Worm (Caenorhabditis elegans) whole organism, L4 larva: ENCODE measurements around the gene rskd-1.

ENCODE experiments used
- D1046.2 ChIP-seq: fragments of 200-800 bp; sonication (Bioruptor generic); IDR thresholded peaks from 2 replicates; pipeline ENCODE4 v1.3.6; 2022; ENCODE audit warnings: missing genetic modification characterization, missing compliant biosample characterization
- F10B5.3 ChIP-seq: sonication (generic microtip); optimal IDR thresholded peaks from 2 replicates; lab custom pipeline; 2016; ENCODE audit warnings: mild to moderate bottlenecking, missing genetic modification characterization, missing compliant biosample characterization
- F49E8.2 ChIP-seq: sonication (generic microtip); optimal IDR thresholded peaks from 2 replicates; lab custom pipeline; 2016; ENCODE audit warnings: missing compliant biosample characterization, mild to moderate bottlenecking, missing genetic modification characterization, borderline replicate concordance
- Y105C5A.15 ChIP-seq: fragments of 200-800 bp; sonication (Bioruptor generic); IDR thresholded peaks from 2 replicates; pipeline ENCODE4 v1.3.6; 2022; ENCODE audit warnings: missing genetic modification characterization, missing compliant biosample characterization
- Y48G9A.11 ChIP-seq: fragments of 200-800 bp; sonication (Bioruptor generic); IDR thresholded peaks from 2 replicates; pipeline ENCODE4 v1.3.6; 2022; ENCODE audit warnings: missing genetic modification reagents, missing genetic modification characterization, missing compliant biosample characterization
- Y75B8A.6 ChIP-seq: fragments of 200-800 bp; sonication (Bioruptor generic); IDR thresholded peaks from 2 replicates; pipeline ENCODE4 v1.3.6; 2022; ENCODE audit warnings: missing genetic modification reagents, missing genetic modification characterization, missing compliant biosample characterization
- ama-1 ChIP-seq: fragments of 150-350 bp; optimal IDR thresholded peaks from 2 replicates; lab custom pipeline; 2014; ENCODE audit warnings: inconsistent platforms, mixed read lengths
- ceh-20 ChIP-seq: fragments of 200-800 bp; sonication (Bioruptor generic); IDR thresholded peaks from 2 replicates; pipeline ENCODE4 v1.3.6; 2022; ENCODE audit warnings: missing genetic modification reagents, missing genetic modification characterization, missing compliant biosample characterization
- ceh-28 ChIP-seq: fragments of 150-350 bp; optimal IDR thresholded peaks from 2 replicates; lab custom pipeline; 2014; ENCODE audit warnings: missing biosample characterization, missing genetic modification reagents, missing genetic modification characterization
- ces-1 ChIP-seq: fragments of 150-350 bp; sonication (generic microtip); optimal IDR thresholded peaks from 4 replicates; lab custom pipeline; 2014; ENCODE audit warnings: missing biosample characterization, missing genetic modification reagents, missing genetic modification characterization
- daf-12 ChIP-seq: fragments of 150-350 bp; optimal IDR thresholded peaks from 2 replicates; lab custom pipeline; 2014; ENCODE audit warnings: missing biosample characterization, missing genetic modification reagents, missing genetic modification characterization
- daf-16 ChIP-seq, 3 experiments: sonication (generic microtip); optimal IDR thresholded peaks; 2 replicates each; lab custom pipeline; 2016 to 2017; ENCODE audit warnings: missing genetic modification characterization in 3 of 3, missing genetic modification reagents in 3 of 3, mild to moderate bottlenecking in 2 of 3, missing compliant biosample characterization in 2 of 3, missing biosample characterization in 1 of 3, moderate library complexity in 1 of 3
- fkh-10 ChIP-seq: fragments of 150-350 bp; optimal IDR thresholded peaks from 2 replicates; lab custom pipeline; 2014; ENCODE audit warnings: missing biosample characterization, missing genetic modification reagents, missing genetic modification characterization
- gei-8 ChIP-seq: fragments of 200-800 bp; sonication (Bioruptor generic); optimal IDR thresholded peaks from 2 replicates; lab custom pipeline; 2018; ENCODE audit warnings: mild to moderate bottlenecking, missing genetic modification characterization, missing compliant biosample characterization
- hif-1 ChIP-seq, 2 experiments: sonication (generic microtip); optimal IDR thresholded peaks; 2 replicates each; lab custom pipeline; 2016 to 2017; ENCODE audit warnings: missing compliant biosample characterization in 2 of 2, missing genetic modification characterization in 2 of 2, missing genetic modification reagents in 2 of 2, missing genotype in 2 of 2, mild to moderate bottlenecking in 1 of 2
- hlh-11 ChIP-seq: fragments of 200-800 bp; sonication (Bioruptor generic); optimal IDR thresholded peaks from 2 replicates; lab custom pipeline; 2018; ENCODE audit warnings: mild to moderate bottlenecking, missing genetic modification characterization, missing compliant biosample characterization
- lin-1 ChIP-seq: fragments of 200-800 bp; sonication (Bioruptor generic); IDR thresholded peaks from 2 replicates; pipeline ENCODE4 v1.3.6; 2022; ENCODE audit warnings: missing genetic modification reagents, missing genetic modification characterization, missing compliant biosample characterization
- lin-15B ChIP-seq: fragments of 150-350 bp; sonication (generic microtip); optimal IDR thresholded peaks from 3 replicates; lab custom pipeline; 2014; ENCODE audit warnings: missing biosample characterization, missing genetic modification characterization
- lin-29 ChIP-seq: fragments of 200-800 bp; sonication (Bioruptor generic); IDR thresholded peaks from 2 replicates; pipeline ENCODE4 v1.3.6; 2022; ENCODE audit warnings: missing genetic modification reagents, missing genetic modification characterization, missing compliant biosample characterization
- lin-38 ChIP-seq: fragments of 200-800 bp; sonication (Bioruptor generic); IDR thresholded peaks from 2 replicates; pipeline ENCODE4 v1.3.6; 2022; ENCODE audit warnings: missing genetic modification reagents, missing genetic modification characterization, missing compliant biosample characterization
- lir-3 ChIP-seq: sonication (generic microtip); optimal IDR thresholded peaks from 2 replicates; lab custom pipeline; 2016; ENCODE audit warnings: mild to moderate bottlenecking, missing genetic modification characterization, missing compliant biosample characterization
- lsy-2 ChIP-seq, 2 experiments: fragments of 150-350 bp in 1 of 2; sonication (generic microtip) in 1 of 2; optimal IDR thresholded peaks; 2 replicates each; lab custom pipeline; 2014 to 2017; ENCODE audit warnings: missing biosample characterization in 2 of 2, missing genetic modification characterization in 2 of 2
- mdt-29 ChIP-seq: fragments of 200-800 bp; sonication (Bioruptor generic); IDR thresholded peaks from 2 replicates; pipeline ENCODE4 v1.3.6; 2022; ENCODE audit warnings: missing genetic modification reagents, missing genetic modification characterization, missing compliant biosample characterization
- mep-1 ChIP-seq: fragments of 150-350 bp; sonication (generic microtip); optimal IDR thresholded peaks from 3 replicates; lab custom pipeline; 2014; ENCODE audit warnings: missing biosample characterization, missing genetic modification characterization
- mes-2 ChIP-seq: sonication (generic microtip); optimal IDR thresholded peaks from 2 replicates; lab custom pipeline; 2016; ENCODE audit warnings: missing genotype, mild to moderate bottlenecking, missing genetic modification characterization, missing compliant biosample characterization; ENCODE audit not compliant: poor library complexity, severe bottlenecking
- mxl-2 ChIP-seq: fragments of 200-800 bp; sonication (Bioruptor generic); conservative IDR thresholded peaks from 2 replicates; pipeline ENCODE4 v1.3.6; 2022; ENCODE audit warnings: missing genetic modification reagents, missing genetic modification characterization, missing compliant biosample characterization
- nhr-102 ChIP-seq: sonication (generic microtip); optimal IDR thresholded peaks from 2 replicates; lab custom pipeline; 2016; ENCODE audit warnings: mild to moderate bottlenecking, missing genetic modification characterization, moderate library complexity, missing compliant biosample characterization
- nhr-25 ChIP-seq: sonication (generic microtip); optimal IDR thresholded peaks from 2 replicates; lab custom pipeline; 2017; ENCODE audit warnings: missing genetic modification characterization, mild to moderate bottlenecking, missing compliant biosample characterization, antibody characterized with exemption, moderate library complexity, borderline replicate concordance; ENCODE audit not compliant: insufficient read depth
- nhr-48 ChIP-seq: sonication (generic microtip); optimal IDR thresholded peaks from 2 replicates; lab custom pipeline; 2016; ENCODE audit warnings: mild to moderate bottlenecking, missing genetic modification characterization, missing compliant biosample characterization
- nhr-77 ChIP-seq: fragments of 150-350 bp; optimal IDR thresholded peaks from 2 replicates; lab custom pipeline; 2014; ENCODE audit warnings: missing biosample characterization, missing genetic modification characterization
- php-3 ChIP-seq: fragments of 200-800 bp; sonication (Bioruptor generic); IDR thresholded peaks from 2 replicates; pipeline ENCODE4 v1.3.6; 2022; ENCODE audit warnings: missing genetic modification reagents, missing genetic modification characterization, missing compliant biosample characterization
- rbr-2 ChIP-seq: sonication (generic microtip); optimal IDR thresholded peaks from 2 replicates; lab custom pipeline; 2016; ENCODE audit warnings: missing genotype, missing genetic modification characterization, missing compliant biosample characterization
- set-16 ChIP-seq: fragments of 200-800 bp; sonication (Bioruptor generic); IDR thresholded peaks from 2 replicates; pipeline ENCODE4 v1.3.6; 2022; ENCODE audit warnings: missing genetic modification reagents, missing genetic modification characterization, missing compliant biosample characterization
- spr-3 ChIP-seq: fragments of 200-800 bp; sonication (Bioruptor generic); optimal IDR thresholded peaks from 2 replicates; lab custom pipeline; 2018; ENCODE audit warnings: mild to moderate bottlenecking, missing genetic modification characterization, missing compliant biosample characterization
- unc-62 ChIP-seq, 3 experiments: fragments of 150-350 bp in 1 of 3; sonication (generic microtip); optimal IDR thresholded peaks in 2 of 3; peaks in 1 of 3; 1 replicate in 1 of 3; 2 replicates in 2 of 3; lab custom pipeline; 2014 to 2017; ENCODE audit warnings: missing biosample characterization in 3 of 3, missing genetic modification characterization in 3 of 3, missing genetic modification reagents in 3 of 3, missing genotype in 1 of 3
- vab-7 ChIP-seq: fragments of 200-800 bp; sonication (Bioruptor generic); IDR thresholded peaks from 2 replicates; pipeline ENCODE4 v1.3.6; 2022; ENCODE audit warnings: missing genetic modification reagents, missing genetic modification characterization, missing compliant biosample characterization
- zip-11 ChIP-seq: fragments of 200-800 bp; sonication (Bioruptor generic); IDR thresholded peaks from 2 replicates; pipeline ENCODE4 v1.3.6; 2022; ENCODE audit warnings: missing genetic modification characterization, missing compliant biosample characterization
- ztf-11 ChIP-seq: fragments of 150-350 bp; optimal IDR thresholded peaks from 2 replicates; lab custom pipeline; 2014; ENCODE audit warnings: missing biosample characterization, missing genetic modification characterization
- ztf-7 ChIP-seq: fragments of 150-350 bp; optimal IDR thresholded peaks from 2 replicates; lab custom pipeline; 2014; ENCODE audit warnings: missing biosample characterization, missing genetic modification characterization

The rskd-1 gene

DNA sequence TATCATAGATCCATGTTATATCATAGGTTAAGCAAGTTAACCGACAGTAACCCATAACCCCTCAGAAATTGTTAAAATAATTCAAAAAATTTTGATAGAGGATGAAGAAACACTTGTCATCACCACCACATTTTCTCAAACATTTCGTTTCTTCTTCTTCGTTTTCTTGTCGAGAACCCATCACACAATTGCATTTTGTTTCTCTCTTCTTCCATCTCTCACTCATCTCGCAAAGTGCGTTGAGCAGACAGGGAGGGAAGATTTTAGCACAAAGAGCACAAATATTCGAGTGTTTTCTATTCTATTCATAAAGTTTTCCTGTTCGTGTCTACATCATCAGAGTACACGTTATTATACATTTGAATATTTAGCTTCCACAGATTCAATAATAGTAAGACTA lies 26.0 kb upstream of the rskd-1 start:
- no peak for TF ChIP-seq lir-3 (tag; lab: Kevin White, UChicago)
- TF ChIP-seq nhr-102 (tag; lab: Kevin White, UChicago), result no peak
- TF ChIP-seq mep-1 (tag; lab: Kevin White, UChicago), result no peak
- no peak for TF ChIP-seq ama-1 (lab: Kevin White, UChicago)
- TF ChIP-seq daf-12 (tag; lab: Kevin White, UChicago), result no peak
- TF ChIP-seq F49E8.2 (tag; lab: Kevin White, UChicago), result no peak
- TF ChIP-seq unc-62 (GFP tag; optimal IDR thresholded peaks at IDR 0.05 in 1 of 2; lab: Kevin White, UChicago), result peak in 1 of 2 experiments; percentile 20
- no peak for TF ChIP-seq unc-62 (tag; optimal IDR thresholded peaks at IDR 0.05; lab: Kevin White, UChicago)
- no peak for TF ChIP-seq daf-16 (GFP tag; optimal IDR thresholded peaks at IDR 0.05; lab: Kevin White, UChicago)
- TF ChIP-seq daf-16 (tag; optimal IDR thresholded peaks at IDR 0.05; lab: Kevin White, UChicago), result no peak
- no peak for TF ChIP-seq lin-1 (GFP tag; lab: Robert Waterston, UW)
- TF ChIP-seq Y48G9A.11, result no peak
- TF ChIP-seq mxl-2, result no peak
- no peak for TF ChIP-seq mes-2
- TF ChIP-seq nhr-77, result no peak
- no peak for TF ChIP-seq php-3 (GFP tag; lab: Robert Waterston, UW)
- no peak for TF ChIP-seq nhr-25
- TF ChIP-seq fkh-10 (GFP tag; lab: Kevin White, UChicago), result peak; percentile 50
- no peak for TF ChIP-seq gei-8 (GFP tag; lab: Kevin White, UChicago)
- TF ChIP-seq lsy-2 (tag; optimal IDR thresholded peaks at IDR 0.05; lab: Kevin White, UChicago), result peak in 1 of 2 experiments; percentile 34
- TF ChIP-seq ztf-11, result no peak
- no peak for TF ChIP-seq ztf-7
- TF ChIP-seq nhr-48 (tag; lab: Kevin White, UChicago), result no peak
- TF ChIP-seq rbr-2 (tag; lab: Kevin White, UChicago), result no peak
- no peak for TF ChIP-seq vab-7 (GFP tag; lab: Robert Waterston, UW)
- TF ChIP-seq F10B5.3 (tag; lab: Kevin White, UChicago), result no peak
- TF ChIP-seq mdt-29 (GFP tag; lab: Robert Waterston, UW), result no peak
- no peak for TF ChIP-seq set-16 (GFP tag; lab: Robert Waterston, UW)
- TF ChIP-seq Y75B8A.6, result no peak
- no peak for TF ChIP-seq hlh-11 (tag; lab: Kevin White, UChicago)
- TF ChIP-seq Y105C5A.15, result no peak
- TF ChIP-seq hif-1 (tag; optimal IDR thresholded peaks at IDR 0.05; lab: Kevin White, UChicago), result no peak
- TF ChIP-seq lin-38 (GFP tag; lab: Robert Waterston, UW), result 0 out of 2 replicates have a peak, but pooled peaks have one; percentile 23
- TF ChIP-seq lin-29 (GFP tag; lab: Robert Waterston, UW), result no peak
- TF ChIP-seq spr-3, result no peak
- TF ChIP-seq ces-1 (GFP tag; lab: Kevin White, UChicago), result peak; percentile 18
- no peak for TF ChIP-seq ceh-28 (tag; lab: Kevin White, UChicago)
- no peak for TF ChIP-seq zip-11 (GFP tag; lab: Robert Waterston, UW)

DNA sequence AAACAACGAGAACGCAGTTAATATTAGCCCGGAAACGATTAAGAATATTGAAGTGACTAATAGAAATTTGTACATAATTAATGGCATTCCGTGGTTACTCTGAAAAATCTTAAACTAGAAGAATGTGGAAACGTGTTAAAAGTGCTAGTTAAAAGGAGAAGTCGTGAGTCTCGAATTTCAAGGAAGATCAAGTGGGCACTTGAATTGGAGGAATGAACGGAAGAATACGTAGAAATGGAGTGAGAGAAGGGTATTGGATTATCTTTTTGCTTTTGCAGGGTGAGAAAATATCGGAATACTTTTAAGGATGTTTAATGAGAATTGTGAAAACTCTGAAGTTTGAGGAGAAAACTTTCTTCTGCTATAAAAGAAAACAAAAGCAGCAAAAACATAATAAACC lies 21.8 kb upstream of the rskd-1 start, which contains the start of gene hpo-30:
Gene hpo-30, minus strand, starts transcription at position 101 of the 400 bp plus-strand sequence.
- TF ChIP-seq Y48G9A.11 (no peak), ceh-20 (no peak), lin-15B (tag; lab: Kevin White, UChicago) (no peak), D1046.2 (GFP tag; lab: Robert Waterston, UW) (no peak)
